Fruit fly (Drosophila melanogaster) whole organism, embryonic: Measurements from ENCODE around the gene RpL21.

ENCODE experiments used
- BEAF-32 ChIP-seq: fragments of 200-800 bp; sonication (Bioruptor generic); optimal IDR thresholded peaks from 3 replicates; lab custom pipeline; 2017; ENCODE audit warnings: missing biosample characterization, missing genetic modification characterization, mild to moderate bottlenecking, moderate library complexity, missing genetic modification reagents
- Bdp1 ChIP-seq: fragments of 200-800 bp; sonication (Bioruptor generic); optimal IDR thresholded peaks from 3 replicates; lab custom pipeline; 2016; ENCODE audit warnings: missing biosample characterization, missing genetic modification characterization
- Bgb ChIP-seq: fragments of 200-800 bp; sonication (Bioruptor generic); IDR thresholded peaks from 2 replicates; pipeline ENCODE4 v1.3.6; 2022; ENCODE audit warnings: missing biosample characterization, missing genetic modification characterization; ENCODE audit not compliant: partially characterized antibody
- BtbVII ChIP-seq: fragments of 200-800 bp; sonication (Bioruptor generic); optimal IDR thresholded peaks from 3 replicates; lab custom pipeline; 2017; ENCODE audit warnings: missing biosample characterization, mild to moderate bottlenecking, missing genetic modification characterization
- CG1024 ChIP-seq: fragments of 200-800 bp; sonication (Bioruptor generic); IDR thresholded peaks from 2 replicates; pipeline ENCODE4 v1.3.6; 2022; ENCODE audit warnings: missing biosample characterization, missing genetic modification characterization
- CG11723 ChIP-seq: fragments of 200-800 bp; sonication (Bioruptor generic); optimal IDR thresholded peaks from 2 replicates; lab custom pipeline; 2017; ENCODE audit warnings: missing biosample characterization, mild to moderate bottlenecking, missing genetic modification characterization
- CG12236 ChIP-seq: fragments of 200-800 bp; sonication (Bioruptor generic); optimal IDR thresholded peaks from 2 replicates; lab custom pipeline; 2016; ENCODE audit warnings: missing biosample characterization, missing genetic modification characterization
- CG13775 ChIP-seq: fragments of 200-800 bp; sonication (Bioruptor generic); optimal IDR thresholded peaks from 3 replicates; lab custom pipeline; 2017; ENCODE audit warnings: missing biosample characterization, mild to moderate bottlenecking, missing genetic modification characterization
- CG13894 ChIP-seq: fragments of 200-800 bp; sonication (Bioruptor generic); optimal IDR thresholded peaks from 3 replicates; lab custom pipeline; 2018; ENCODE audit warnings: missing biosample characterization, mild to moderate bottlenecking, missing genetic modification characterization, moderate library complexity
- CG14710 ChIP-seq: fragments of 200-800 bp; sonication (Bioruptor generic); optimal IDR thresholded peaks from 3 replicates; lab custom pipeline; 2019; ENCODE audit warnings: missing biosample characterization, mild to moderate bottlenecking, missing genetic modification characterization, moderate library complexity
- CG15601 ChIP-seq: fragments of 200-800 bp; sonication (Bioruptor generic); optimal IDR thresholded peaks from 3 replicates; lab custom pipeline; 2019; ENCODE audit warnings: missing biosample characterization, mild to moderate bottlenecking, missing genetic modification characterization, moderate library complexity
- CG17829 ChIP-seq: fragments of 200-800 bp; optimal IDR thresholded peaks from 2 replicates; lab custom pipeline; 2019; ENCODE audit warnings: missing biosample characterization, mild to moderate bottlenecking, missing genetic modification characterization, moderate library complexity
- CG18619 ChIP-seq: fragments of 200-800 bp; sonication (Bioruptor generic); optimal IDR thresholded peaks from 3 replicates; lab custom pipeline; 2017; ENCODE audit warnings: missing biosample characterization, mild to moderate bottlenecking, missing genetic modification characterization
- CG30403 ChIP-seq: fragments of 200-800 bp; sonication (Bioruptor generic); optimal IDR thresholded peaks from 3 replicates; lab custom pipeline; 2016; ENCODE audit warnings: missing biosample characterization, missing genetic modification characterization
- CG30431 ChIP-seq: fragments of 200-800 bp; sonication (Bioruptor generic); optimal IDR thresholded peaks from 2 replicates; lab custom pipeline; 2017; ENCODE audit warnings: missing biosample characterization, missing genetic modification characterization
- CG31224 ChIP-seq: fragments of 200-800 bp; sonication (Bioruptor generic); IDR thresholded peaks from 2 replicates; pipeline ENCODE4 v1.3.6; 2022; ENCODE audit warnings: missing biosample characterization, missing genetic modification characterization
- CG4282 ChIP-seq: fragments of 200-800 bp; sonication (Bioruptor generic); optimal IDR thresholded peaks from 2 replicates; lab custom pipeline; 2016; ENCODE audit warnings: missing biosample characterization, missing genetic modification characterization
- CG8388 ChIP-seq: fragments of 200-800 bp; sonication (Bioruptor generic); optimal IDR thresholded peaks from 2 replicates; lab custom pipeline; 2019; ENCODE audit warnings: missing biosample characterization, mild to moderate bottlenecking, missing genetic modification characterization, moderate library complexity
- CG9727 ChIP-seq: fragments of 200-800 bp; sonication (Bioruptor generic); optimal IDR thresholded peaks from 3 replicates; lab custom pipeline; 2017; ENCODE audit warnings: missing biosample characterization, mild to moderate bottlenecking, missing genetic modification characterization
- CkIIα-i1 ChIP-seq: fragments of 200-800 bp; sonication (Bioruptor generic); IDR thresholded peaks from 2 replicates; pipeline ENCODE4 v1.3.6; 2022; ENCODE audit warnings: missing biosample characterization, missing genetic modification characterization
- Dfd ChIP-seq, 2 experiments: fragments of >200 bp; optimal IDR thresholded peaks; 2 replicates each; lab custom pipeline; 2017; ENCODE audit warnings: missing biosample characterization in 2 of 2, missing genetic modification characterization in 2 of 2
- Dp ChIP-seq: fragments of 200-800 bp; sonication (Bioruptor generic); optimal IDR thresholded peaks from 2 replicates; lab custom pipeline; 2018; ENCODE audit warnings: missing biosample characterization, mild to moderate bottlenecking, missing genetic modification characterization, moderate library complexity
- E2f1 ChIP-seq: fragments of 200-800 bp; sonication (Bioruptor generic); IDR thresholded peaks from 2 replicates; pipeline ENCODE4 v1.3.6; 2022; ENCODE audit warnings: missing biosample characterization, missing genetic modification characterization
- Ets97D ChIP-seq: fragments of 200-800 bp; sonication (Bioruptor generic); optimal IDR thresholded peaks from 3 replicates; lab custom pipeline; 2016; ENCODE audit warnings: missing biosample characterization, missing genetic modification characterization
- HLHmδ ChIP-seq: fragments of 200-800 bp; sonication (Bioruptor generic); optimal IDR thresholded peaks from 2 replicates; lab custom pipeline; 2018; ENCODE audit warnings: missing biosample characterization, mild to moderate bottlenecking, missing genetic modification characterization, moderate library complexity
- Hr3 ChIP-seq: fragments of 200-800 bp; sonication (Bioruptor generic); optimal IDR thresholded peaks from 3 replicates; lab custom pipeline; 2016; ENCODE audit warnings: missing biosample characterization, missing genetic modification characterization
- Med ChIP-seq: fragments of 200-800 bp; sonication (Bioruptor generic); peaks from one replicate; lab custom pipeline; 2016; ENCODE audit warnings: missing biosample characterization, missing genetic modification characterization, mild to moderate bottlenecking, inconsistent platforms, moderate library complexity
- Myb ChIP-seq: fragments of 200-800 bp; sonication (Bioruptor generic); optimal IDR thresholded peaks from 2 replicates; lab custom pipeline; 2016; ENCODE audit warnings: missing biosample characterization, missing genetic modification characterization
- Neu2 ChIP-seq: fragments of 200-800 bp; sonication (Bioruptor generic); optimal IDR thresholded peaks from 3 replicates; lab custom pipeline; 2016; ENCODE audit warnings: missing biosample characterization, missing genetic modification characterization, borderline replicate concordance
- Rx ChIP-seq: fragments of 200-800 bp; sonication (Bioruptor generic); IDR thresholded peaks from 2 replicates; pipeline ENCODE4 v1.3.6; 2022; ENCODE audit warnings: missing biosample characterization, missing genetic modification characterization
- Six4 ChIP-seq: fragments of 200-800 bp; sonication (Bioruptor generic); optimal IDR thresholded peaks from 2 replicates; lab custom pipeline; 2016; ENCODE audit warnings: missing biosample characterization, missing genetic modification characterization
- Xbp1 ChIP-seq: fragments of 200-800 bp; sonication (Bioruptor generic); optimal IDR thresholded peaks from 3 replicates; lab custom pipeline; 2016; ENCODE audit warnings: missing biosample characterization, mild to moderate bottlenecking, missing genetic modification characterization
- az2 ChIP-seq: fragments of 200-800 bp; sonication (Bioruptor generic); optimal IDR thresholded peaks from 3 replicates; lab custom pipeline; 2016; ENCODE audit warnings: missing biosample characterization, missing genetic modification characterization
- cato ChIP-seq: fragments of 200-800 bp; sonication (Bioruptor generic); optimal IDR thresholded peaks from 2 replicates; lab custom pipeline; 2016; ENCODE audit warnings: missing biosample characterization, missing genetic modification characterization, borderline replicate concordance
- dm ChIP-seq: fragments of 200-800 bp; sonication (Bioruptor generic); optimal IDR thresholded peaks from 3 replicates; lab custom pipeline; 2016; ENCODE audit warnings: missing biosample characterization, missing genetic modification characterization
- fd3F ChIP-seq: fragments of 200-800 bp; sonication (Bioruptor generic); optimal IDR thresholded peaks from 2 replicates; lab custom pipeline; 2018; ENCODE audit warnings: missing biosample characterization, mild to moderate bottlenecking, missing genetic modification characterization, moderate library complexity
- fd64A ChIP-seq: fragments of 200-800 bp; sonication (Bioruptor generic); optimal IDR thresholded peaks from 3 replicates; lab custom pipeline; 2018; ENCODE audit warnings: missing biosample characterization, mild to moderate bottlenecking, missing genetic modification characterization
- hb ChIP-seq: fragments of 200-800 bp; sonication (Bioruptor generic); IDR thresholded peaks from 3 replicates; pipeline ENCODE4 v1.3.6; 2022; ENCODE audit warnings: missing biosample characterization, missing genetic modification characterization; ENCODE audit not compliant: partially characterized antibody
- hkb ChIP-seq, 2 experiments: fragments of 200-800 bp in 1 of 2; fragments of >200 bp in 1 of 2; sonication (Bioruptor generic) in 1 of 2; IDR thresholded peaks in 1 of 2; optimal IDR thresholded peaks in 1 of 2; 2 replicates each; pipeline versions ENCODE4 v1.3.6 to Lab custom; 2017 to 2022; ENCODE audit warnings: missing biosample characterization in 1 of 2, missing genetic modification characterization in 1 of 2
- inv ChIP-seq: fragments of 200-800 bp; sonication (Bioruptor generic); IDR thresholded peaks from 2 replicates; pipeline ENCODE4 v1.3.6; 2022; ENCODE audit warnings: missing biosample characterization, missing genetic modification characterization; ENCODE audit not compliant: partially characterized antibody
- nau ChIP-seq: fragments of 200-800 bp; sonication (Bioruptor generic); optimal IDR thresholded peaks from 3 replicates; lab custom pipeline; 2017; ENCODE audit warnings: missing biosample characterization, mild to moderate bottlenecking, missing genetic modification characterization, missing genetic modification reagents
- onecut ChIP-seq: fragments of 200-800 bp; sonication (Bioruptor generic); IDR thresholded peaks from 2 replicates; pipeline ENCODE4 v1.3.6; 2022; ENCODE audit warnings: missing biosample characterization, missing genetic modification characterization
- phol ChIP-seq: fragments of 200-800 bp; sonication (Bioruptor generic); optimal IDR thresholded peaks from 3 replicates; lab custom pipeline; 2018; ENCODE audit warnings: missing biosample characterization, mild to moderate bottlenecking, missing genetic modification characterization, moderate library complexity
- sens ChIP-seq: fragments of 200-800 bp; sonication (Bioruptor generic); peaks from one replicate; lab custom pipeline; 2016; ENCODE audit warnings: missing biosample characterization, missing genetic modification characterization
- stc ChIP-seq: fragments of 200-800 bp; sonication (Bioruptor generic); IDR thresholded peaks from 2 replicates; pipeline ENCODE4 v1.3.6; 2022; ENCODE audit warnings: missing biosample characterization, missing genetic modification characterization
- tgo ChIP-seq: fragments of 200-800 bp; sonication (Bioruptor generic); IDR thresholded peaks from 3 replicates; pipeline ENCODE4 v1.3.6; 2022; ENCODE audit warnings: missing biosample characterization, missing genetic modification characterization
- tup ChIP-seq: fragments of 200-800 bp; sonication (Bioruptor generic); optimal IDR thresholded peaks from 2 replicates; lab custom pipeline; 2016; ENCODE audit warnings: missing biosample characterization, mild to moderate bottlenecking, missing genetic modification characterization, moderate library complexity
- unpg ChIP-seq: fragments of 200-800 bp; sonication (Bioruptor generic); optimal IDR thresholded peaks from 3 replicates; lab custom pipeline; 2018; ENCODE audit warnings: missing biosample characterization, mild to moderate bottlenecking, missing genetic modification characterization, moderate library complexity

RpL21 gene

dm6 chr2L:22261047-22261446 is 13.4 kb upstream of the RpL21 start (continued):
- TF ChIP-seq Myb (no peak), Bgb (GFP tag; lab: Robert Waterston, UW) (peak; percentile 10; the same call in 1 of the 2 replicates), Xbp1 (no peak), hb (GFP tag; lab: Robert Waterston, UW) (no peak), tup (GFP tag; lab: Kevin White, UChicago) (no peak), E2f1 (GFP tag; lab: Robert Waterston, UW) (no peak), Bdp1 (GFP tag; lab: Kevin White, UChicago) (no peak), tgo (GFP tag; lab: Robert Waterston, UW) (no peak), onecut (GFP tag; lab: Robert Waterston, UW) (no peak), Rx (GFP tag; lab: Robert Waterston, UW) (no peak), CG18619 (no peak)

dm6 chr2L:22249570-22250274 is 2.0 kb upstream of the RpL21 start, which contains the start of gene Tif-IA:
Gene Tif-IA, plus strand, starts transcription at chr2L:22249876.
- TF ChIP-seq hb (GFP tag; lab: Robert Waterston, UW) (no peak), nau (no peak), stc (GFP tag; lab: Robert Waterston, UW) (no peak), Six4 (GFP tag; lab: Kevin White, UChicago) (no peak), CG13894 (tag; lab: Kevin White, UChicago) (no peak), fd3F (GFP tag; lab: Kevin White, UChicago) (no peak), CG12236 (GFP tag; lab: Kevin White, UChicago) (no peak), CkIIα-i1 (no peak), Med (GFP tag; lab: Kevin White, UChicago) (no peak), CG30431 (GFP tag; lab: Kevin White, UChicago) (no peak), CG11723 (GFP tag; lab: Kevin White, UChicago) (peak; percentile 68), BEAF-32 (peak; percentile 35), CG8388 (GFP tag; lab: Kevin White, UChicago) (no peak), unpg (GFP tag; lab: Kevin White, UChicago) (no peak), Dfd (GFP tag; optimal IDR thresholded peaks at IDR 0.05; lab: Kevin White, UChicago) (no peak), sens (GFP tag; lab: Kevin White, UChicago) (peak; percentile 7), Dp (GFP tag; lab: Kevin White, UChicago) (no peak), phol (peak; percentile 75), fd64A (no peak), Hr3 (GFP tag; lab: Kevin White, UChicago) (no peak), CG4282 (no peak), BtbVII (GFP tag; lab: Kevin White, UChicago) (no peak), CG1024 (GFP tag; lab: Robert Waterston, UW) (peak; percentile 96), az2 (no peak), dm (peak; percentile 32), HLHmδ (GFP tag; lab: Kevin White, UChicago) (no peak), inv (GFP tag; lab: Robert Waterston, UW) (no peak), CG31224 (GFP tag; lab: Robert Waterston, UW) (no peak), CG14710 (tag; lab: Kevin White, UChicago) (peak; percentile 43), CG17829 (tag; lab: Kevin White, UChicago) (peak; percentile 17), CG15601 (tag; lab: Kevin White, UChicago) (no peak), CG13775 (no peak), CG30403 (GFP tag; lab: Kevin White, UChicago) (no peak), cato (no peak), Neu2 (GFP tag; lab: Kevin White, UChicago) (no peak), Ets97D (peak; percentile 14), CG9727 (GFP tag; lab: Kevin White, UChicago) (no peak), hkb (optimal IDR thresholded peaks at IDR 0.05; lab: Kevin White, UChicago) (no peak), hkb (GFP tag; IDR thresholded peaks at IDR 0.05; lab: Robert Waterston, UW) (no peak)
